Worm (Caenorhabditis elegans): ENCODE results near the gene F23H12.10.

DNA sequence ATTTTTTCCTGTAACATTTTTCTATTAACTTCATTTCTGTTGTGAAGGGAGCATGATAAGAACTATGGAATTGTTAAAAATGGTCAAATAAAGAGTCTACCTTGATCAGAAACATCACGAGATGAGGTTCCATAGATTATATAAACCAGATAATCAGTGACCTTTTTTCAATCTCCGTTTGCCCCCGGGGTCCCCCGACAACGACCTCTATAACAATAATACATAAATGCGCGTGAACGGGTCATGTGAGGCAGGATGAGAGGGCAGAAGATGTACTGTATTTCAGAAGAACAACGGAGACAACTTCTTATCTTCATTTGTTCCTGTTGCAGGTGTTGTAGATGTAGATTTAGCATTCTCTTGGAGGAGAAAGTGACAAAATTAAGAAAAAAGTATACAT, 22.2 kb downstream of the F23H12.10 start:
- TF ChIP-seq ztf-11 (tag; optimal IDR thresholded peaks at IDR 0.05): no peak
- no peak for TF ChIP-seq blmp-1 (tag; optimal IDR thresholded peaks at IDR 0.05)
- TF ChIP-seq ces-1 (GFP tag; optimal IDR thresholded peaks at IDR 0.05): no peak
- TF ChIP-seq unc-39 (tag; optimal IDR thresholded peaks at IDR 0.05): no peak

All from whole organism, mixed stage, embryonic.